Fruit fly (Drosophila melanogaster) whole organism, embryonic: ENCODE measurements around the gene mbc.

ENCODE experiments used
- BEAF-32 ChIP-seq: fragments of 200-800 bp; sonication (Bioruptor generic); optimal IDR thresholded peaks from 3 replicates; lab custom pipeline; 2017; ENCODE audit warnings: missing biosample characterization, missing genetic modification characterization, mild to moderate bottlenecking, moderate library complexity, missing genetic modification reagents
- Bteb2 ChIP-seq: fragments of 200-800 bp; sonication (Bioruptor generic); optimal IDR thresholded peaks from 2 replicates; lab custom pipeline; 2016; ENCODE audit warnings: missing biosample characterization, missing genetic modification characterization
- CG10267 ChIP-seq: fragments of 200-800 bp; sonication (Bioruptor generic); optimal IDR thresholded peaks from 2 replicates; lab custom pipeline; 2018; ENCODE audit warnings: missing biosample characterization, mild to moderate bottlenecking, missing genetic modification characterization, moderate library complexity
- CG10274 ChIP-seq: fragments of 200-800 bp; sonication (Bioruptor generic); optimal IDR thresholded peaks from 3 replicates; lab custom pipeline; 2017; ENCODE audit warnings: missing biosample characterization, mild to moderate bottlenecking, missing genetic modification characterization
- CG10959 ChIP-seq: fragments of 200-800 bp; sonication (Bioruptor generic); IDR thresholded peaks from 2 replicates; pipeline ENCODE4 v1.3.6; 2022; ENCODE audit warnings: missing biosample characterization, missing genetic modification characterization
- CG11093 ChIP-seq: fragments of 200-800 bp; sonication (Bioruptor generic); IDR thresholded peaks from 3 replicates; pipeline ENCODE4 v1.3.6; 2022; ENCODE audit warnings: missing biosample characterization, missing genetic modification characterization
- CG11560 ChIP-seq: fragments of 200-800 bp; sonication (Bioruptor generic); IDR thresholded peaks from 3 replicates; pipeline ENCODE4 v1.3.6; 2022; ENCODE audit warnings: missing biosample characterization, missing genetic modification characterization
- CG12391 ChIP-seq: fragments of 200-800 bp; sonication (Bioruptor generic); optimal IDR thresholded peaks from 3 replicates; lab custom pipeline; 2018; ENCODE audit warnings: missing biosample characterization, mild to moderate bottlenecking, missing genetic modification characterization, moderate library complexity
- CG14441 ChIP-seq: fragments of 200-800 bp; sonication (Bioruptor generic); IDR thresholded peaks from 2 replicates; pipeline ENCODE4 v1.3.6; 2022; ENCODE audit warnings: missing biosample characterization, missing genetic modification characterization
- CG14710 ChIP-seq: fragments of 200-800 bp; sonication (Bioruptor generic); optimal IDR thresholded peaks from 3 replicates; lab custom pipeline; 2019; ENCODE audit warnings: missing biosample characterization, mild to moderate bottlenecking, missing genetic modification characterization, moderate library complexity
- CG15269 ChIP-seq: fragments of 200-800 bp; sonication (Bioruptor generic); optimal IDR thresholded peaks from 2 replicates; lab custom pipeline; 2018; ENCODE audit warnings: missing biosample characterization, mild to moderate bottlenecking, missing genetic modification characterization, moderate library complexity
- CG1792 ChIP-seq: fragments of 200-800 bp; sonication (Bioruptor generic); optimal IDR thresholded peaks from 2 replicates; lab custom pipeline; 2016; ENCODE audit warnings: missing biosample characterization, missing genetic modification characterization
- CG18599 ChIP-seq: fragments of 200-800 bp; sonication (Bioruptor generic); optimal IDR thresholded peaks from 3 replicates; lab custom pipeline; 2017; ENCODE audit warnings: missing biosample characterization, missing genetic modification characterization, mild to moderate bottlenecking, moderate library complexity, missing genetic modification reagents
- CG30431 ChIP-seq: fragments of 200-800 bp; sonication (Bioruptor generic); optimal IDR thresholded peaks from 2 replicates; lab custom pipeline; 2017; ENCODE audit warnings: missing biosample characterization, missing genetic modification characterization
- CG31365 ChIP-seq: fragments of 200-800 bp; sonication (Bioruptor generic); optimal IDR thresholded peaks from 2 replicates; lab custom pipeline; 2018; ENCODE audit warnings: missing biosample characterization, mild to moderate bottlenecking, missing genetic modification characterization
- CG31388 ChIP-seq: fragments of 200-800 bp; sonication (Bioruptor generic); optimal IDR thresholded peaks from 2 replicates; lab custom pipeline; 2016; ENCODE audit warnings: missing biosample characterization, missing genetic modification characterization
- CG3407 ChIP-seq: fragments of 200-800 bp; sonication (Bioruptor generic); optimal IDR thresholded peaks from 2 replicates; lab custom pipeline; 2018; ENCODE audit warnings: missing biosample characterization, mild to moderate bottlenecking, missing genetic modification characterization
- CG3995 ChIP-seq: fragments of 200-800 bp; sonication (Bioruptor generic); optimal IDR thresholded peaks from 3 replicates; lab custom pipeline; 2016; ENCODE audit warnings: missing biosample characterization, missing genetic modification characterization
- CG42726 ChIP-seq: fragments of 200-800 bp; sonication (Bioruptor generic); IDR thresholded peaks from 2 replicates; pipeline ENCODE4 v1.3.6; 2022; ENCODE audit warnings: missing biosample characterization, missing genetic modification characterization; ENCODE audit not compliant: partially characterized antibody
- CG4282 ChIP-seq: fragments of 200-800 bp; sonication (Bioruptor generic); optimal IDR thresholded peaks from 2 replicates; lab custom pipeline; 2016; ENCODE audit warnings: missing biosample characterization, missing genetic modification characterization
- CG4424 ChIP-seq: fragments of 200-800 bp; sonication (Bioruptor generic); optimal IDR thresholded peaks from 3 replicates; lab custom pipeline; 2016; ENCODE audit warnings: missing biosample characterization, missing genetic modification characterization
- CG8089 ChIP-seq: fragments of 200-800 bp; sonication (Bioruptor generic); optimal IDR thresholded peaks from 3 replicates; lab custom pipeline; 2016; ENCODE audit warnings: missing biosample characterization, missing genetic modification characterization
- Dip2 ChIP-seq: fragments of 200-800 bp; sonication (Bioruptor generic); IDR thresholded peaks from 2 replicates; pipeline ENCODE4 v1.3.6; 2022; ENCODE audit warnings: missing biosample characterization, missing genetic modification characterization
- Dll ChIP-seq: fragments of 200-800 bp; sonication (Bioruptor generic); IDR thresholded peaks from 4 replicates; pipeline ENCODE4 v1.3.6; 2022; ENCODE audit warnings: missing biosample characterization, missing genetic modification characterization; ENCODE audit not compliant: partially characterized antibody
- Gug ChIP-seq: fragments of 200-800 bp; sonication (Bioruptor generic); IDR thresholded peaks from 4 replicates; pipeline ENCODE4 v1.3.6; 2022; ENCODE audit warnings: missing biosample characterization, missing genetic modification characterization
- HLH4C ChIP-seq: fragments of 200-800 bp; sonication (Bioruptor generic); IDR thresholded peaks from 3 replicates; pipeline ENCODE4 v1.3.6; 2022; ENCODE audit warnings: missing biosample characterization, missing genetic modification characterization; ENCODE audit not compliant: partially characterized antibody
- MTF-1 ChIP-seq: fragments of 200-800 bp; sonication (Bioruptor generic); optimal IDR thresholded peaks from 2 replicates; lab custom pipeline; 2018; ENCODE audit warnings: missing biosample characterization, mild to moderate bottlenecking, missing genetic modification characterization, borderline replicate concordance
- NC2β ChIP-seq: fragments of 200-800 bp; sonication (Bioruptor generic); optimal IDR thresholded peaks from 2 replicates; lab custom pipeline; 2016; ENCODE audit warnings: missing biosample characterization, missing genetic modification characterization
- Sry-δ ChIP-seq: fragments of 200-800 bp; sonication (Bioruptor generic); optimal IDR thresholded peaks from 2 replicates; lab custom pipeline; 2016; ENCODE audit warnings: missing biosample characterization, missing genetic modification characterization
- Tbp ChIP-seq: fragments of >200 bp; optimal IDR thresholded peaks from 2 replicates; lab custom pipeline; 2018; ENCODE audit warnings: missing biosample characterization, missing genetic modification characterization
- Usf ChIP-seq: fragments of 200-800 bp; sonication (Bioruptor generic); optimal IDR thresholded peaks from 2 replicates; lab custom pipeline; 2017; ENCODE audit warnings: missing genotype, missing biosample characterization, missing genetic modification characterization
- YL-1 ChIP-seq: fragments of 200-800 bp; sonication (Bioruptor generic); optimal IDR thresholded peaks from 3 replicates; lab custom pipeline; 2017; ENCODE audit warnings: missing biosample characterization, mild to moderate bottlenecking, missing genetic modification characterization
- az2 ChIP-seq: fragments of 200-800 bp; sonication (Bioruptor generic); optimal IDR thresholded peaks from 3 replicates; lab custom pipeline; 2016; ENCODE audit warnings: missing biosample characterization, missing genetic modification characterization
- br ChIP-seq: fragments of >200 bp; optimal IDR thresholded peaks from 2 replicates; lab custom pipeline; 2017
- btn ChIP-seq: fragments of 200-800 bp; sonication (Bioruptor generic); optimal IDR thresholded peaks from 2 replicates; lab custom pipeline; 2016; ENCODE audit warnings: missing biosample characterization, missing genetic modification characterization
- fru ChIP-seq: fragments of >200 bp; optimal IDR thresholded peaks from 2 replicates; lab custom pipeline; 2017
- inv ChIP-seq: fragments of 200-800 bp; sonication (Bioruptor generic); IDR thresholded peaks from 2 replicates; pipeline ENCODE4 v1.3.6; 2022; ENCODE audit warnings: missing biosample characterization, missing genetic modification characterization; ENCODE audit not compliant: partially characterized antibody
- lbe ChIP-seq: fragments of 200-800 bp; sonication (Bioruptor generic); optimal IDR thresholded peaks from 2 replicates; lab custom pipeline; 2016; ENCODE audit warnings: missing biosample characterization, mild to moderate bottlenecking, missing genetic modification characterization
- onecut ChIP-seq: fragments of 200-800 bp; sonication (Bioruptor generic); IDR thresholded peaks from 2 replicates; pipeline ENCODE4 v1.3.6; 2022; ENCODE audit warnings: missing biosample characterization, missing genetic modification characterization
- otp ChIP-seq: fragments of 200-800 bp; sonication (Bioruptor generic); IDR thresholded peaks from 3 replicates; pipeline ENCODE4, ENCODE4 v1.3.6; 2022; ENCODE audit warnings: missing biosample characterization, missing genetic modification characterization
- pho ChIP-seq: fragments of 200-800 bp; sonication (Bioruptor generic); optimal IDR thresholded peaks from 2 replicates; lab custom pipeline; 2016; ENCODE audit warnings: missing biosample characterization, missing genetic modification characterization
- run ChIP-seq: fragments of 200-800 bp; sonication (Bioruptor generic); optimal IDR thresholded peaks from 3 replicates; lab custom pipeline; 2018; ENCODE audit warnings: missing biosample characterization, mild to moderate bottlenecking, missing genetic modification characterization
- sc ChIP-seq, 3 experiments: fragments of >200 bp in 2 of 3; fragments of 200-800 bp in 1 of 3; sonication (Bioruptor generic) in 1 of 3; optimal IDR thresholded peaks; 2 replicates in 2 of 3; 3 replicates in 1 of 3; lab custom pipeline; 2017; ENCODE audit warnings: mild to moderate bottlenecking in 1 of 3, missing biosample characterization in 1 of 3, missing genetic modification characterization in 1 of 3, missing genetic modification reagents in 1 of 3
- sisA ChIP-seq: fragments of 200-800 bp; sonication (Bioruptor generic); IDR thresholded peaks from 2 replicates; pipeline ENCODE4 v1.3.6; 2022; ENCODE audit warnings: missing biosample characterization, missing genetic modification characterization
- slbo ChIP-seq: fragments of 200-800 bp; sonication (Bioruptor generic); IDR thresholded peaks from 2 replicates; pipeline ENCODE4 v1.3.6; 2022; ENCODE audit warnings: missing biosample characterization, missing genetic modification characterization
- sob ChIP-seq: fragments of 200-800 bp; sonication (Bioruptor generic); IDR thresholded peaks from 2 replicates; pipeline ENCODE4 v1.3.6; 2022; ENCODE audit warnings: missing biosample characterization, missing genetic modification characterization
- tup ChIP-seq: fragments of 200-800 bp; sonication (Bioruptor generic); optimal IDR thresholded peaks from 2 replicates; lab custom pipeline; 2016; ENCODE audit warnings: missing biosample characterization, mild to moderate bottlenecking, missing genetic modification characterization, moderate library complexity
- zen2 ChIP-seq: fragments of 200-800 bp; sonication (Bioruptor generic); IDR thresholded peaks from 3 replicates; pipeline ENCODE4 v1.3.6; 2022; ENCODE audit warnings: missing biosample characterization, missing genetic modification characterization; ENCODE audit not compliant: partially characterized antibody

mbc gene

dm6 chr3R:23782456-23783402 lies 1.2 kb downstream of the mbc start (continued):
- peak; percentile 33; the same call in 1 of the 2 replicates for TF ChIP-seq slbo
- peak; percentile 73 for TF ChIP-seq CG14441
- TF ChIP-seq BEAF-32 = no peak
- TF ChIP-seq onecut (GFP tag; lab: Robert Waterston, UW) = peak; percentile 70
- TF ChIP-seq Dll (GFP tag; lab: Robert Waterston, UW) = no peak
- TF ChIP-seq fru (lab: Kevin White, UChicago) = no peak
- peak; percentile 92 for TF ChIP-seq CG10267 (tag; lab: Kevin White, UChicago)
- peak; percentile 77 for TF ChIP-seq otp (GFP tag; lab: Robert Waterston, UW)
- TF ChIP-seq run = peak; percentile 70
- TF ChIP-seq tup = peak; percentile 30
- no peak for TF ChIP-seq HLH4C (GFP tag; lab: Robert Waterston, UW)
- peak; percentile 92 for TF ChIP-seq CG30431 (GFP tag; lab: Kevin White, UChicago)
- TF ChIP-seq pho = peak; percentile 9
- peak; percentile 44 for TF ChIP-seq CG10274 (GFP tag; lab: Kevin White, UChicago)
- TF ChIP-seq zen2 (GFP tag; lab: Robert Waterston, UW) = no peak
- TF ChIP-seq Dip2 = no peak
- TF ChIP-seq sc (optimal IDR thresholded peaks at IDR 0.05; lab: Kevin White, UChicago) = no peak
- peak; percentile 91 for TF ChIP-seq sc (GFP tag; optimal IDR thresholded peaks at IDR 0.05; lab: Kevin White, UChicago)
- TF ChIP-seq CG31365 (tag; lab: Kevin White, UChicago) = peak; percentile 72
- peak; percentile 94 for TF ChIP-seq CG10959 (GFP tag; lab: Robert Waterston, UW)
- TF ChIP-seq lbe (GFP tag; lab: Kevin White, UChicago) = peak; percentile 73
- TF ChIP-seq MTF-1 = peak; percentile 77
- peak; percentile 80 for TF ChIP-seq CG18599 (GFP tag; lab: Kevin White, UChicago)
- peak; percentile 70 for TF ChIP-seq CG1792 (GFP tag; lab: Kevin White, UChicago)
- peak; percentile 69 for TF ChIP-seq CG15269 (tag; lab: Kevin White, UChicago)
- TF ChIP-seq CG12391 (tag; lab: Kevin White, UChicago) = peak; percentile 94
- peak; percentile 89 for TF ChIP-seq sisA (GFP tag; lab: Robert Waterston, UW)
- peak; percentile 15 for TF ChIP-seq CG3995 (GFP tag; lab: Kevin White, UChicago)
- peak; percentile 96 for TF ChIP-seq CG14710 (tag; lab: Kevin White, UChicago)
- peak; percentile 27 for TF ChIP-seq Sry-δ (GFP tag; lab: Kevin White, UChicago)
- TF ChIP-seq CG4282 = peak; percentile 65
- no peak for TF ChIP-seq CG42726
- TF ChIP-seq CG3407 (GFP tag; lab: Kevin White, UChicago) = peak; percentile 84
- TF ChIP-seq CG8089 (GFP tag; lab: Kevin White, UChicago) = peak; percentile 87
- TF ChIP-seq CG11093 (GFP tag; lab: Robert Waterston, UW) = peak; percentile 84
- peak; percentile 63 for TF ChIP-seq btn (GFP tag; lab: Kevin White, UChicago)
- peak; percentile 68; the same call in 3 of the 4 replicates for TF ChIP-seq Gug
- TF ChIP-seq Usf (GFP tag; lab: Kevin White, UChicago) = peak; percentile 84
- TF ChIP-seq Tbp (GFP tag; lab: Kevin White, UChicago) = no peak
- TF ChIP-seq br (lab: Kevin White, UChicago) = no peak
- peak; percentile 21 for TF ChIP-seq sob (GFP tag; lab: Robert Waterston, UW)
- peak; percentile 95 for TF ChIP-seq az2 (GFP tag; lab: Kevin White, UChicago)
- peak; percentile 86 for TF ChIP-seq NC2β
- TF ChIP-seq YL-1 (GFP tag; lab: Kevin White, UChicago) = peak; percentile 39
- peak; percentile 68 for TF ChIP-seq CG31388 (GFP tag; lab: Kevin White, UChicago)
- TF ChIP-seq CG11560 = peak; percentile 37; the same call in 1 of the 3 replicates
- peak; percentile 32 for TF ChIP-seq Bteb2 (GFP tag; lab: Kevin White, UChicago)
- TF ChIP-seq inv (GFP tag; lab: Robert Waterston, UW) = no peak
- TF ChIP-seq CG4424 = peak; percentile 92
